Worm (Caenorhabditis elegans) whole organism, late embryonic: ENCODE measurements around the gene jmjd-3.1.

ENCODE experiments used
- C08G9.2 ChIP-seq: sonication (generic microtip); optimal IDR thresholded peaks from 2 replicates; lab custom pipeline; 2016; ENCODE audit warnings: mild to moderate bottlenecking, missing genetic modification characterization, moderate library complexity, missing compliant biosample characterization
- K02D7.2 ChIP-seq: sonication (generic microtip); optimal IDR thresholded peaks from 2 replicates; lab custom pipeline; 2017; ENCODE audit warnings: mild to moderate bottlenecking, missing genetic modification characterization, missing compliant biosample characterization
- K09A11.1 ChIP-seq: sonication (generic microtip); optimal IDR thresholded peaks from 2 replicates; lab custom pipeline; 2017; ENCODE audit warnings: antibody characterized with exemption, mild to moderate bottlenecking, missing genetic modification characterization, missing compliant biosample characterization; ENCODE audit not compliant: insufficient read depth
- T23F11.4 ChIP-seq: fragments of 200-800 bp; sonication (Bioruptor generic); optimal IDR thresholded peaks from 2 replicates; lab custom pipeline; 2018; ENCODE audit warnings: mild to moderate bottlenecking, missing genetic modification characterization, missing compliant biosample characterization
- Y22D7AL.16 ChIP-seq: sonication (generic microtip); optimal IDR thresholded peaks from 2 replicates; lab custom pipeline; 2016; ENCODE audit warnings: missing genetic modification characterization, missing compliant biosample characterization
- ahr-1 ChIP-seq: sonication (generic microtip); optimal IDR thresholded peaks from 2 replicates; lab custom pipeline; 2016; ENCODE audit warnings: missing genetic modification characterization, missing compliant biosample characterization
- ceh-14 ChIP-seq: sonication (generic microtip); optimal IDR thresholded peaks from 2 replicates; lab custom pipeline; 2016; ENCODE audit warnings: missing genotype, missing genetic modification characterization, missing compliant biosample characterization
- ceh-19 ChIP-seq: fragments of 200-800 bp; sonication (Bioruptor generic); optimal IDR thresholded peaks from 2 replicates; lab custom pipeline; 2018; ENCODE audit warnings: mild to moderate bottlenecking, missing genetic modification characterization, missing compliant biosample characterization
- ceh-24 ChIP-seq: sonication (generic microtip); optimal IDR thresholded peaks from 2 replicates; lab custom pipeline; 2016; ENCODE audit warnings: mild to moderate bottlenecking, missing genetic modification characterization, missing compliant biosample characterization
- ceh-30 ChIP-seq: fragments of 150-350 bp; optimal IDR thresholded peaks from 2 replicates; lab custom pipeline; 2014; ENCODE audit warnings: missing biosample characterization, missing genetic modification characterization
- ceh-9 ChIP-seq: sonication (generic microtip); optimal IDR thresholded peaks from 2 replicates; lab custom pipeline; 2016; ENCODE audit warnings: mild to moderate bottlenecking, missing genetic modification characterization, inconsistent platforms, missing compliant biosample characterization
- che-1 ChIP-seq: sonication (generic microtip); optimal IDR thresholded peaks from 2 replicates; lab custom pipeline; 2016; ENCODE audit warnings: mild to moderate bottlenecking, missing genetic modification characterization, missing compliant biosample characterization
- elt-4 ChIP-seq: sonication (generic microtip); optimal IDR thresholded peaks from 2 replicates; lab custom pipeline; 2016; ENCODE audit warnings: missing genetic modification characterization, missing compliant biosample characterization
- eyg-1 ChIP-seq: sonication (generic microtip); optimal IDR thresholded peaks from 2 replicates; lab custom pipeline; 2016; ENCODE audit warnings: missing genotype, missing genetic modification characterization, missing compliant biosample characterization
- fkh-10 ChIP-seq: fragments of 150-350 bp; optimal IDR thresholded peaks from 2 replicates; lab custom pipeline; 2014; ENCODE audit warnings: missing biosample characterization, missing genetic modification reagents, missing genetic modification characterization
- gmeb-2 ChIP-seq: sonication (generic microtip); optimal IDR thresholded peaks from 2 replicates; lab custom pipeline; 2016; ENCODE audit warnings: missing genetic modification characterization, inconsistent platforms, missing compliant biosample characterization
- hlh-30 ChIP-seq: sonication (generic microtip); optimal IDR thresholded peaks from 2 replicates; lab custom pipeline; 2017; ENCODE audit warnings: antibody characterized with exemption, missing genetic modification characterization, missing compliant biosample characterization; ENCODE audit not compliant: insufficient read depth
- hlh-8 ChIP-seq: sonication (generic microtip); optimal IDR thresholded peaks from 2 replicates; lab custom pipeline; 2016; ENCODE audit warnings: missing genotype, missing genetic modification characterization, missing compliant biosample characterization
- lim-6 ChIP-seq: sonication (generic microtip); optimal IDR thresholded peaks from 2 replicates; lab custom pipeline; 2016; ENCODE audit warnings: missing genetic modification characterization, missing compliant biosample characterization
- madf-2 ChIP-seq: sonication (generic microtip); optimal IDR thresholded peaks from 2 replicates; lab custom pipeline; 2017; ENCODE audit warnings: missing genetic modification characterization, missing compliant biosample characterization
- mec-3 ChIP-seq: sonication (generic microtip); optimal IDR thresholded peaks from 2 replicates; lab custom pipeline; 2016; ENCODE audit warnings: borderline replicate concordance, missing genetic modification characterization, missing compliant biosample characterization
- nhr-232 ChIP-seq: sonication (generic microtip); optimal IDR thresholded peaks from 2 replicates; lab custom pipeline; 2016; ENCODE audit warnings: missing genetic modification characterization, missing compliant biosample characterization
- odd-2 ChIP-seq: sonication (generic microtip); optimal IDR thresholded peaks from 2 replicates; lab custom pipeline; 2017; ENCODE audit warnings: antibody characterized with exemption, mild to moderate bottlenecking, missing genetic modification characterization, missing compliant biosample characterization
- pag-3 ChIP-seq: sonication (generic microtip); optimal IDR thresholded peaks from 2 replicates; lab custom pipeline; 2016; ENCODE audit warnings: missing compliant biosample characterization, missing genetic modification characterization, borderline replicate concordance
- pat-9 ChIP-seq: fragments of 200-800 bp; sonication (Bioruptor generic); optimal IDR thresholded peaks from 2 replicates; lab custom pipeline; 2018; ENCODE audit warnings: mild to moderate bottlenecking, missing genetic modification characterization, moderate library complexity, missing compliant biosample characterization
- pax-1 ChIP-seq: fragments of 150-350 bp; optimal IDR thresholded peaks from 2 replicates; lab custom pipeline; 2014; ENCODE audit warnings: missing biosample characterization, missing genetic modification characterization
- pqm-1 ChIP-seq: sonication (generic microtip); optimal IDR thresholded peaks from 2 replicates; lab custom pipeline; 2016; ENCODE audit warnings: missing genetic modification characterization, missing compliant biosample characterization
- ref-2 ChIP-seq: sonication (generic microtip); optimal IDR thresholded peaks from 2 replicates; lab custom pipeline; 2016; ENCODE audit warnings: missing genetic modification characterization, missing compliant biosample characterization
- rnt-1 ChIP-seq: sonication (generic microtip); optimal IDR thresholded peaks from 2 replicates; lab custom pipeline; 2016; ENCODE audit warnings: missing genetic modification characterization, missing compliant biosample characterization
- sox-2 ChIP-seq: fragments of 200-800 bp; sonication (Bioruptor generic); IDR thresholded peaks from 2 replicates; pipeline ENCODE4 v1.3.6; 2022; ENCODE audit warnings: missing genetic modification reagents, missing genetic modification characterization, missing compliant biosample characterization
- sox-4 ChIP-seq: sonication (generic microtip); optimal IDR thresholded peaks from 2 replicates; lab custom pipeline; 2017; ENCODE audit warnings: mild to moderate bottlenecking, missing genetic modification characterization, inconsistent platforms, missing compliant biosample characterization
- tbx-2 ChIP-seq: sonication (generic microtip); optimal IDR thresholded peaks from 2 replicates; lab custom pipeline; 2016; ENCODE audit warnings: missing genetic modification characterization, missing compliant biosample characterization
- tbx-7 ChIP-seq: sonication (generic microtip); optimal IDR thresholded peaks from 2 replicates; lab custom pipeline; 2016; ENCODE audit warnings: missing genotype, missing genetic modification characterization, missing compliant biosample characterization
- unc-3 ChIP-seq, 2 experiments: fragments of 200-800 bp in 1 of 2; sonication (Bioruptor generic) in 1 of 2; sonication (generic microtip) in 1 of 2; conservative IDR thresholded peaks in 1 of 2; optimal IDR thresholded peaks in 1 of 2; 2 replicates each; pipeline versions ENCODE4 v1.3.6 to Lab custom; 2016 to 2022; ENCODE audit warnings: missing compliant biosample characterization in 2 of 2, missing genetic modification characterization in 2 of 2, missing genetic modification reagents in 1 of 2
- unc-42 ChIP-seq: sonication (generic microtip); optimal IDR thresholded peaks from 2 replicates; lab custom pipeline; 2016; ENCODE audit warnings: missing genotype, missing genetic modification characterization, missing compliant biosample characterization
- unc-55 ChIP-seq: sonication (generic microtip); optimal IDR thresholded peaks from 2 replicates; lab custom pipeline; 2017; ENCODE audit warnings: missing biosample characterization, missing genetic modification reagents, missing genetic modification characterization
- zip-5 ChIP-seq: sonication (generic microtip); optimal IDR thresholded peaks from 2 replicates; lab custom pipeline; 2016; ENCODE audit warnings: missing genetic modification characterization, missing compliant biosample characterization
- ztf-16 ChIP-seq: sonication (generic microtip); optimal IDR thresholded peaks from 2 replicates; lab custom pipeline; 2017; ENCODE audit warnings: missing genetic modification characterization, missing compliant biosample characterization

The jmjd-3.1 gene

DNA sequence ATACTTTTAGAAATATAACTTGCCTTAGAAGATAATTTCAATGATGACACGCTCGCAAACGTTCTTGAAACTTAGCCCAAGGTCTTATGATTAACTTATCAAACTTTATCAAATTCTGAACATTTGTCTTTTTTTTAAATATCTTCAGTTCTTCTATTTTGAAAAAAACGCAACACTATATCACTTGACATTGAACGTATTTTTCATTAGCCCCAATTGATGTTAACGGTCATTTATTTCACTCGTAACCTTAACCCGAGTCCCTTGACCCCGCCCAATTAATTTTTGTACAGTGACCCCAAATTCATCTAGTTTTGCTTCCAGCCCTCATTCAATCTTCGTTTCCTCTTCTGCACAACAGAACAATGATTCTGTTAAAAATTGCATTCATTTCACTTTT is 15.0 kb downstream of the jmjd-3.1 start, which contains the start of gene F18E9.3:
Gene F18E9.3, plus strand, starts transcription at position 311 of the 400 bp plus-strand sequence.
- no peak for TF ChIP-seq eyg-1 (tag; lab: Kevin White, UChicago)
- TF ChIP-seq, all 69 proteins: peak for 0

DNA sequence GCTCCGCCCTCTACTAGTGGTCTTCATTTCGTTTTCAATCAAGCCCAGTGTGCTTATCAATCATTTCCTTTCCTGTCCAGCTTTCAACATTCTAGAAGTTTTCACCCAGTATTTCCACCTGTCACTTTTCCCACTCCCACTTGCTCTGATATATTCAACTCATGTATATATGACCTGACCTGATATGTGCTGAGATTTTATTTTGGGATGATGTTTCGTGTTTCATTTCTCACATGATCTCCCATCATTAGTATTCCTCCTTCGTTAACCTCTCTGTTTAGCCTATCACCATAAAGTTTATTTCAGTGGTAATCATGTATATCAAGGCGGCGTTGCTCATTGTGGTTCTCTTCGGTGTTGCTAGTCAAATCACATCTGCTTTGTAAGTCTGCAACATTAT is 22.0 kb downstream of the jmjd-3.1 start, which contains the start of gene nlp-7:
Gene nlp-7, plus strand, starts transcription at position 301 of the 400 bp plus-strand sequence.
- TF ChIP-seq zip-5, result no peak
- TF ChIP-seq C08G9.2 (tag; lab: Kevin White, UChicago), result no peak
- TF ChIP-seq ceh-19 (GFP tag; lab: Kevin White, UChicago), result no peak
- no peak for TF ChIP-seq ceh-30 (tag; lab: Kevin White, UChicago)
- no peak for TF ChIP-seq madf-2
- no peak for TF ChIP-seq lim-6
- no peak for TF ChIP-seq ceh-9
- TF ChIP-seq tbx-7 (tag; lab: Kevin White, UChicago), result no peak
- no peak for TF ChIP-seq che-1 (tag; lab: Kevin White, UChicago)

DNA sequence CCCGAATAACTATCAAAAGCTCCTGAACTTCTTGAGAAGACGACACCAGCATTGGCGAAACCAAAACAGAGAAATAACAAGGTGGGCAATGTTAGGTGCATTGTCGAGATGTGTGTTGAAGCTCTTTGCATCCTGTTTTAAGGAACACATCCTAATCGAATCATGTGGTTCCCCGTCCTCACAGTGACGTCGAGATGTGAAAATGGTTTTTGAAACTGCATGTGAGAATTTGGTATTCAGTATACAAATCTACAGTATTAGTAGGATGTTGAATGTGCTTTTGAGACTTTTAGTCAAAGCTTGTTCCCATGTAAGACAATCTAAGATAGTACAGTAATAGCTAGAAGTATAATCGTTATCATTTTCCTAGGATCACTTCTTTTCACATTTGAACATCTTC is 26.8 kb downstream of the jmjd-3.1 start, which contains the start of gene F18E9.7:
Gene F18E9.7, minus strand, starts transcription at position 101 of the 400 bp plus-strand sequence.
- no peak for TF ChIP-seq sox-4 (tag; lab: Kevin White, UChicago)
- no peak for TF ChIP-seq fkh-10 (GFP tag; lab: Kevin White, UChicago)
- TF ChIP-seq Y22D7AL.16, result no peak
- no peak for TF ChIP-seq hlh-30 (tag; lab: Kevin White, UChicago)
- TF ChIP-seq ceh-14, result no peak
- no peak for TF ChIP-seq unc-3 (GFP tag; conservative IDR thresholded peaks at IDR 0.05; lab: Robert Waterston, UW)
- TF ChIP-seq unc-3 (tag; optimal IDR thresholded peaks at IDR 0.05; lab: Kevin White, UChicago), result no peak

- TF ChIP-seq unc-42 (tag; lab: Kevin White, UChicago) (no peak), ztf-16 (tag; lab: Kevin White, UChicago) (no peak), pax-1 (tag; lab: Kevin White, UChicago) (no peak), pat-9 (tag; lab: Kevin White, UChicago) (no peak), K02D7.2 (tag; lab: Kevin White, UChicago) (no peak), ahr-1 (tag; lab: Kevin White, UChicago) (no peak)
Measured at ce11 chrX:8598491-8598890, 27.6 kb downstream of the jmjd-3.1 start.

- no peak for TF ChIP-seq T23F11.4
- TF ChIP-seq gmeb-2 (tag; lab: Kevin White, UChicago), result no peak
- TF ChIP-seq zip-5, result no peak
- no peak for TF ChIP-seq nhr-232 (tag; lab: Kevin White, UChicago)
- TF ChIP-seq ceh-30 (tag; lab: Kevin White, UChicago), result no peak
- TF ChIP-seq K09A11.1 (tag; lab: Kevin White, UChicago), result no peak
- no peak for TF ChIP-seq unc-55 (GFP tag; lab: Kevin White, UChicago)
- no peak for TF ChIP-seq hlh-8 (tag; lab: Kevin White, UChicago)
- no peak for TF ChIP-seq fkh-10 (GFP tag; lab: Kevin White, UChicago)
- TF ChIP-seq che-1 (tag; lab: Kevin White, UChicago), result no peak
Measured at ce11 chrX:8599725-8600124, 28.9 kb downstream of the jmjd-3.1 start.

- TF ChIP-seq hlh-8 (tag; lab: Kevin White, UChicago), result no peak
- no peak for TF ChIP-seq ceh-19 (GFP tag; lab: Kevin White, UChicago)
- no peak for TF ChIP-seq elt-4 (tag; lab: Kevin White, UChicago)
- no peak for TF ChIP-seq tbx-2 (tag; lab: Kevin White, UChicago)
- no peak for TF ChIP-seq sox-2
- no peak for TF ChIP-seq mec-3 (tag; lab: Kevin White, UChicago)
- TF ChIP-seq pqm-1 (tag; lab: Kevin White, UChicago), result no peak
- no peak for TF ChIP-seq odd-2 (tag; lab: Kevin White, UChicago)
- TF ChIP-seq pag-3, result no peak
- no peak for TF ChIP-seq madf-2
- TF ChIP-seq ceh-24 (tag; lab: Kevin White, UChicago), result no peak
- no peak for TF ChIP-seq fkh-10 (GFP tag; lab: Kevin White, UChicago)
- no peak for TF ChIP-seq rnt-1 (tag; lab: Kevin White, UChicago)
- TF ChIP-seq ref-2 (tag; lab: Kevin White, UChicago), result no peak
- TF ChIP-seq, all 69 proteins: peak for 0
Measured at ce11 chrX:8601235-8601634, 30.4 kb downstream of the jmjd-3.1 start, which contains the start of gene F18E9.1. Gene F18E9.1 (plus strand): TSS chrX:8601535.
